Fruit fly (Drosophila melanogaster): ENCODE results near the gene RpL24.

Gene RpL24

DNA sequence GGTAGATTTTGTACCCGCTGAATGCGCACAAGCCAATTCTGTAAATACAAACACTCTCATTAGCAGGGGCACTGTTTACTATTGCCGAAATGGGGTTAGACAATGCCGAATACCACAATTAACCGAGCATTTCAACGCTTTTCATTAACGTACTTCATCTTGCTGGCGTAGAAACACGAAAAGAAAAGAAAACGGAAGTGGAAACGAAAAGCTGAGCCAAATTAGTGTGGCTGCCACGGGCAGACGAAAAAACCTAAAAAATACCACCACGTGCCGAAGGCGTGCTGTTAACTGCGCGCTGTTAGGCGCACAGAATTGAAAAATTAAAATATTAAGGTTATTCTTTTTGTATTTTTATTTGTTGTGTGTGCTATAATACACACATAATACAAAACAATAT, at the start of gene RpL24:
TSS of gene RpL24 (minus strand) at position 229 of the 400 bp plus-strand sequence.
- TF ChIP-seq Sin3A (optimal IDR thresholded peaks at IDR 0.05) (no peak), h (optimal IDR thresholded peaks at IDR 0.05) (no peak), ttk (optimal IDR thresholded peaks at IDR 0.05) (no peak), Myc (optimal IDR thresholded peaks at IDR 0.05) (no peak)

DNA sequence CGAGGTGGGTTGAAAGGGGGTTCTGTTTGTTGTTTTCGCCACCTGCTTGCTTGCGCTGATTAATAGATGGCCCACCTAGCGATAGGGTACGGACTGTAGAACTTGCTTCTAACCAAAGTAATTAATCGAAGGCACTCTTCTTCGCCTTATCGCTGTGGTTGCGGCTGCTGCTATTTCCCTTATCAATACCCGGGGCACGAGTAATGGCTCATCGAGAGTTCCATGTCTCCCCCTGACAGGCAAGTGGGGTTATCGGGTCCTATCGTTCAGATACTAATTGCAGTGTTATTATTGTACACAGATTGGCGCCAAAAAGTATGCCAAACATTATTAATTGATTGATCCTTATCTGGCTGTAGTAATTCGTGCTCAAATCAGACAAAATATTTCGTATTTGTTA, 41.9 kb upstream of the RpL24 start:
- TF ChIP-seq insv (optimal IDR thresholded peaks at IDR 0.05) (no peak), h (optimal IDR thresholded peaks at IDR 0.05) (no peak), ttk (optimal IDR thresholded peaks at IDR 0.05) (no peak), Myc (optimal IDR thresholded peaks at IDR 0.05) (no peak), Sin3A (optimal IDR thresholded peaks at IDR 0.05) (no peak), psq (optimal IDR thresholded peaks at IDR 0.05) (no peak)

DNA sequence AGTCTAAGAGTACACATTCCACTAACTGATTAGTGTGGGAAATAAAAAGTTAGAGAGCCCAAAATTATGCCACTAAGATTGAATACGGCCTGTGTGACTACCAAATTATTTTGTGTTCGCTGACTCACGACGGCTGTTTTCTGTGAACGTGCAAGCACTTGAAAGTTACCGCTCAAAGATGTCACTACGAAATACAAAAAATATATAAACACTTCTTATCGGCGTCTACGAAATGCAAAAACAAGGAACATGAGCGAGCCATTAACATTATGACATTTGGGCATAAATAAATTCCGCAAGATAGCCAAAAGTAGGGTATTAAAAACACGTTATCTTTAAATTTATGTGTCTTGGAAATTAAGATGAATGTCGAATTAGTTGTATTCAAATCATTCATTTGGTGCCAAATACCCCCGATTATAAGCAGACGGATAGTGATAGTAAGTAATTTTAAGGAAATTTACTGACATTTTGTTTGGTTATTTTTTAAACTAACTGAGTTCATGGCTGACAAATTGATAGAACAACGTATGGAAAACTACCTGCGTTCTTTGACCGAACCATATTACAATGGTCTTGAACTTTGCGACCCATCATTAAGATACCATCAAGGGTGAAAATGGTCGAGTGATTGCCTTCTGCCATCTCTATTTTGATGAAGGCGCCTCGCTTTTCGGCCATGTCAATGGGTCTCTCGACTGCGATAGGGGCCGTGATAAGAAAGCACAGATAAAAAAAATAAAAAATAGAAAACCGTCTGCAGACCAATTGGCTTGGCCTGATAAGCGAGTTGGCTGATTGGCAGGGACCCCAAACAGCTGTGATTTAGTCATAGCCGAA, 40.1 kb upstream of the RpL24 start, which contains the start of gene Tehao:
TSS of gene Tehao (plus strand) at position 828 of the 840 bp plus-strand sequence.
- TF ChIP-seq insv (optimal IDR thresholded peaks at IDR 0.05) (no peak), h (optimal IDR thresholded peaks at IDR 0.05) (no peak), ttk (optimal IDR thresholded peaks at IDR 0.05) (no peak), psq (optimal IDR thresholded peaks at IDR 0.05) (no peak), Myc (optimal IDR thresholded peaks at IDR 0.05) (no peak), Sin3A (optimal IDR thresholded peaks at IDR 0.05) (no peak)

DNA sequence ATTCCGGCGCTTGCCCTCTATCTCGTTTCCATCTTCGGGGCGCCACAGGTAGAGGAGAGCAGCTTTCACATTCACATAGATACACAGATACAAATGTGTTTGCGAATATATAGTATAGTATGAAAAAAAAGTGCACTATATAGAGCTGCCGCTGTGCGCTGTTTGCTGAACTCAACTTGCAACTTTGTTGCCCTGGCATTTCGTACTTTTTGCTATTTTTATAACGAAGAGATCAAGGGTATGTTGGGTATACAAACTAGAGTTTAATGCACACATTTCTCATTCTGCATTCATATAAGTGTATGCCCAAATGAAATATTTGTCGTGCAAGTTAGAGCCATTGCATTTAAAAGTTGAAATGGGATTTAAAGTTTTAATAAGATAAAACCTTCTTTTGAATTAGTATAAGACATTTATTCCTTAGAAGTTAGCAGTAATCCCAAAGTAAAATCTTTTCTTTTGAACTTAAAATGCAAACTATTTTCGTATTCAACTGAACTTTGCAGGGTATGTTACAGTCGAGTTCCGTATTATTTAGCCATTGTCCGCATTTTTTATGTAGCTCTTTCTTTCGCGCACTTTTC, 36.1 kb upstream of the RpL24 start:
- TF ChIP-seq h (optimal IDR thresholded peaks at IDR 0.05), result no peak
- TF ChIP-seq insv (optimal IDR thresholded peaks at IDR 0.05), result no peak
- no peak for TF ChIP-seq ttk (optimal IDR thresholded peaks at IDR 0.05)
- TF ChIP-seq psq (optimal IDR thresholded peaks at IDR 0.05), result no peak
- no peak for TF ChIP-seq Sin3A (optimal IDR thresholded peaks at IDR 0.05)
- no peak for TF ChIP-seq Myc (optimal IDR thresholded peaks at IDR 0.05)

DNA sequence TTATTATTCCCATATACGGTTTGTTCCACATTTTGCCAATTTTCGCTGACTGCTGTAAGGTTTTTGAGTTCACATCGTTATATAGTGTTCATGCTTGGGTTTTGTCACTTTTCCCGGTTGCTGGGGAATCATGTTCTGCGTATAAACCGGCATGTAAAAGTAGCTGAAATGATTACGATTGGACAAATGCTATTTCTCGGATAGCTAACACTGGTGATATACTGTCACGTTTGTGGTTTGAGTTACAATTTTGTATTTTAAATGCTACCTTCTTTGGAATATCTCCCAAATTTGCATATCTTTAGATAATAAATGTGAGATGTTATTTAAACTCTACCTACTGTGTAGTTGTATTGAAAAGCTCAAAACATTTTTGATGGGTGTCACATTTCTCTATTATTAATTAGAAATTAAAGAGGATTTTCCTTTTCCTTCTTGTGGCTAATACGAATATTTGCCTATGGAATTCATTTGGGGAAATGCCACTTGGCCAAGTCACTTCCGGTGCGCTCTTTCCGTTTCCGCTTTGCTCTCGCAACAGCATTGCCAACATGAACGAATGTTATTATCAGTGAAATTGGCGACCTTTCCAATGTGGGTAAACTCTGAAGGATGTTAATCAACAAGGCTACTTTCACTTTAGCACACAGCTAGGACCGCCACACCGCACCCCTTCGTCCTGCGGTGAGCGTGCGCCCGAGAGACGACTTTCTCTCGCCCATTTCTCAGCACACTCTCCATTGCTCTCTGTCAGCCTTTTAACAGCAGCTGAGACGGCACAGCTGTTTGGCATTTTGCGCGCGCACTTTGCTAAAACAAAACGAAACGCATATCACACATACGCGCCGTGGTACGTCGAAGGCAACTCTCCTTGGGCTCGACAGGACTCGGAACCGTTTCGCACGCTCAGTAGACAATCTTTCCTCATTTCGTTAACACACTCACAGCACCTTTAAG, 19.9 kb upstream of the RpL24 start, which contains the start of the genes CG16956, CG42784 and CG43850:
TSS of gene CG16956 (minus strand) at position 51 of the 957 bp plus-strand sequence.
TSS of gene CG42784 (plus strand) at position 907 of the 957 bp plus-strand sequence.
TSS of gene CG43850 (plus strand) at position 907 of the 957 bp plus-strand sequence.
- TF ChIP-seq psq (optimal IDR thresholded peaks at IDR 0.05) (no peak), ttk (optimal IDR thresholded peaks at IDR 0.05) (no peak), insv (optimal IDR thresholded peaks at IDR 0.05) (no peak), h (optimal IDR thresholded peaks at IDR 0.05) (no peak), Sin3A (optimal IDR thresholded peaks at IDR 0.05) (no peak), Myc (optimal IDR thresholded peaks at IDR 0.05) (no peak)

DNA sequence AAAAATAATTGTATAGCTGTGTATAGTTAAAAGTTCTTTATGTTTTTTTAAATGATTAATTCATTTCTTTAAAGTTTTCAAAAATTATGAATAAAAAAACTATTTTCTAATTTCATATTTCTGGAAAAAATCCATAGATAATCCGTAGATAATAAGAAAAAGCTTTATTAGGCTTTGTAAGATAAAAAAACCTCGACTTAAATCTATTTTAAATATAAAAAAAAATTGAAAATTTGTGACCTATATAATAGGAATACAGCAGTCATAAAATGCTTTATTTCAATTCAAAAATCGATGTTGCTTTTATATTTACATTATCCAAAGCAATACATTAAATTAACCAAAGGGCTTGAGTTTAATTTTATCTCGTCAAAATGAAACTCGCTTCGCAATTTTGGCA, 17.3 kb upstream of the RpL24 start, which contains the start of gene Flad2:
TSS of gene Flad2 (plus strand) at position 301 of the 400 bp plus-strand sequence.
- TF ChIP-seq Sin3A (optimal IDR thresholded peaks at IDR 0.05) (no peak), insv (optimal IDR thresholded peaks at IDR 0.05) (no peak), h (optimal IDR thresholded peaks at IDR 0.05) (no peak), psq (optimal IDR thresholded peaks at IDR 0.05) (no peak), ttk (optimal IDR thresholded peaks at IDR 0.05) (no peak), Myc (optimal IDR thresholded peaks at IDR 0.05) (no peak)

DNA sequence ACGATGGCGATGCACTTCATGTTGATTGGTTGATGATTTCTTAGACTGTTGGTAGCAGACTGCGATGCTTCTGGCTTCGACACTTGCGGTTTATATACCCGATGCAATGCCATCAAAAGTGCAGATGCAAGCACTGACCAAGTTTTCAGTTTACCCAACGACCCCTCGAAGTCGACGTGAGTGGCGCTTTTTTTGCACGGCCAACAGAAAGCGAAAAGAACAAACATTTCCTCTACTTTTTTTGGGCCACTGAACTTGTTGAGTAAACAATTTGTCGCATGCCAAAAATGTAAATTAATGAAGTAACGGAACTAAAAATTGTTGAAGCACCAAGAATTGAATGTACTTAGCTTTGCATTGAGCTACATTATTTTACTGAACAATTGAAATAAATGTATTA, 16.6 kb upstream of the RpL24 start, which contains the start of gene Vm34Ca:
TSS of gene Vm34Ca (minus strand) at position 66 of the 400 bp plus-strand sequence.
- no peak for TF ChIP-seq Sin3A (optimal IDR thresholded peaks at IDR 0.05)
- TF ChIP-seq ttk (optimal IDR thresholded peaks at IDR 0.05), result no peak
- no peak for TF ChIP-seq insv (optimal IDR thresholded peaks at IDR 0.05)
- no peak for TF ChIP-seq Myc (optimal IDR thresholded peaks at IDR 0.05)
- TF ChIP-seq h (optimal IDR thresholded peaks at IDR 0.05), result no peak
- no peak for TF ChIP-seq psq (optimal IDR thresholded peaks at IDR 0.05)

DNA sequence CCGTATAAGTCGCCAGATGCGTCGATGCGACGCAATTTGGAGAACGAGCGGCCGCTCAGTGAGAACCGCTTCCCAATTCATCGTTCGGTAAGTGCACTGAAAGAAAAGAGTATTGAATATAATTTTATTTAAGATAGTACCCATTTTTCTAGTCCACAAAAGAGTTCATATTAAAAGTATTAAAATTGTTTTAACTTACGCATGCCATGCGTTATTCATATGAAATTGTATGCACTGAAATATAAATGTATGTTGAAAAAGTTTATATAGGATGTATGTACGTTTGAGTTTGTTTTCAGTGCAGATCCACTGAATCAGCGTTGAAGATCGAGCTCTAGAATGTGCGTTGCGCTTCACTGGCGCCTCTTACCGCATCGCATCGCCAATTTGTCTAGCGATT, 4.6 kb upstream of the RpL24 start:
- no peak for TF ChIP-seq Sin3A (optimal IDR thresholded peaks at IDR 0.05)
- no peak for TF ChIP-seq insv (optimal IDR thresholded peaks at IDR 0.05)
- no peak for TF ChIP-seq h (optimal IDR thresholded peaks at IDR 0.05)
- no peak for TF ChIP-seq ttk (optimal IDR thresholded peaks at IDR 0.05)
- TF ChIP-seq psq (optimal IDR thresholded peaks at IDR 0.05), result no peak
- TF ChIP-seq Myc (optimal IDR thresholded peaks at IDR 0.05), result no peak

DNA sequence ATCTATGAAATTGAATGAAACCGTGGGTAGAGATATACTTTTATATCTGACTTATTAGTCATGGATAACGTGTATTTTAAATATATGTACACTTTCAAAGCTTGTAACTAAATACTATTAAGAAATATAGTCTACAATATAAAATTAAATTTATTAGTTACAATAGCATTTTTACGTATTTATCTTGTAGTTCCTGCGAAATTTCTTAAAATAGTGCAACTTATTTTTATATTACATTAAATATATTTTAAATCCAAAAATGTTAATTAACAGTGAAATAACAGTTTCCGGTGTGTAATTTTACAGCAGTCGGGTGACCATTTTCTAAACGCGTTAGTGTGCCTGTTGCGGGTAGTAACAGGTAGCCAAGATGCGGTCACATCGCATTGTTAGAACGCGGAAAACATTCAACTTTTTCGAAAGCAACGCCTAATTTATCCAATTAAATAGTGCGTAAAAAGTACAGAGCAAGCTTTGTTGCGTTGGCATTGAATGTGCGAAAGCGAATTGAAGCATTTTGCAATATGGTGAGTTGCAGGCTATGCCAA, 3.8 kb upstream of the RpL24 start, which contains the start of the genes CG10859 and CG7110:
TSS of gene CG10859 (minus strand) at position 51 of the 548 bp plus-strand sequence.
TSS of gene CG7110 (plus strand) at position 378 of the 548 bp plus-strand sequence.
- TF ChIP-seq psq (optimal IDR thresholded peaks at IDR 0.05), result no peak
- no peak for TF ChIP-seq Sin3A (optimal IDR thresholded peaks at IDR 0.05)
- TF ChIP-seq ttk (optimal IDR thresholded peaks at IDR 0.05), result no peak
- TF ChIP-seq Myc (optimal IDR thresholded peaks at IDR 0.05), result no peak
- TF ChIP-seq insv (optimal IDR thresholded peaks at IDR 0.05), result no peak
- no peak for TF ChIP-seq h (optimal IDR thresholded peaks at IDR 0.05)

DNA sequence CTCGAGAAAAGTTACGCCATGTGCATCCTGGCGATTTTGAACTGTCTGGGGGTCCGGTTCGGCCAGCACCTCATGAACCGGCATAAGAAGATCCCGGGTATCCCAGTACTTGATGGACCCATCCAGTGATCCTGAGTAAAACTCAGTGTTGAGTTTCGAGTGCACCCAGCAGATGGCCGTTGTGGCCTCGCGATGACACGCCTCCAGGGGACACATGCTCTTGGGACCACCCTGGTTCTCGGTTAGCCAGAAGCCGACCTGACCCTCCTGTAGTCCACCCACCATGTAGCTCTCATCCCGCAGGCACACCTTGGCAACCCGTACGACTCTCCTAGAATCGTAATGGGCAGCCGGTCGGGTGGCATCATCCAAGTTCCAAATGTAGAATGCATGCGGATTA, 2.5 kb upstream of the RpL24 start:
- peak; percentile 91 for TF ChIP-seq ttk (optimal IDR thresholded peaks at IDR 0.05)
- TF ChIP-seq h (optimal IDR thresholded peaks at IDR 0.05), result no peak

DNA sequence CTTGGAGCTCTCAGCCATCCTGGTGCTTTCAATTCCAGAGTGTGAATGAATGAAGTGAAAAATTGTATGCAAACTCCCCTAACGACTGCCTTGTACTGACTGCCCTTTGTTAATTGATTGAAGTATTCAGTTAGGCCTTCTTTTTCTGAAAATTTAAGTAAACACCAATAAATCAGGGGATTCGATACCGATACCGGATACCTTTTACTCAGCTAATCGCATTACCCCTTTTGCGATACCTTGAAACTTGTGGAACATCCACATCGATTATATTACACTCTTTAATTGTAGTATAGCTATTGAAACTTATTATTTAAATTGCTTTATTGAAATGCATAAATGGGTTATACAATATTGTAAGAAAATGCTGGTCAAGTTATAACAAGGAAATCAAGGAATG, 1.2 kb upstream of the RpL24 start, which contains the start of gene CG16957:
TSS of gene CG16957 (minus strand) at position 101 of the 400 bp plus-strand sequence.
- TF ChIP-seq insv (optimal IDR thresholded peaks at IDR 0.05) (no peak), h (optimal IDR thresholded peaks at IDR 0.05) (no peak), Sin3A (optimal IDR thresholded peaks at IDR 0.05) (no peak), ttk (optimal IDR thresholded peaks at IDR 0.05) (no peak), psq (optimal IDR thresholded peaks at IDR 0.05) (no peak), Myc (optimal IDR thresholded peaks at IDR 0.05) (no peak)

Measured in Kc167 (cell line).